Fruit fly (Drosophila melanogaster): ENCODE data around the gene Gfat1.
A peak's percentile ranks its signal among the peaks of the same experiment; 100 is the strongest.

Gfat1 gene

dm6 chr3R:4178750-4179485 is 52.7 kb downstream of the Gfat1 start (continued):
- TF ChIP-seq chinmo (GFP tag; IDR thresholded peaks at IDR 0.05; ENCODE audit: partially characterized antibody), result peak; percentile 67; the same call in 1 of the 4 replicates
- no peak for TF ChIP-seq pum (GFP tag; optimal IDR thresholded peaks at IDR 0.05)
- no peak for TF ChIP-seq Drgx (GFP tag; IDR thresholded peaks at IDR 0.05)
- TF ChIP-seq Sox100B (GFP tag; optimal IDR thresholded peaks at IDR 0.05), result peak; percentile 0
- peak; percentile 85 for TF ChIP-seq CG2199 (GFP tag; IDR thresholded peaks at IDR 0.05)

- no peak for TF ChIP-seq Lpt (GFP tag; optimal IDR thresholded peaks at IDR 0.05)
- TF ChIP-seq CG6813 (GFP tag; optimal IDR thresholded peaks at IDR 0.05), result no peak
- no peak for TF ChIP-seq CG3847 (GFP tag; IDR thresholded peaks at IDR 0.05)
- no peak for TF ChIP-seq sim (GFP tag; IDR thresholded peaks at IDR 0.05)
- TF ChIP-seq CG12769 (tag; optimal IDR thresholded peaks at IDR 0.05), result peak; percentile 80
- peak; percentile 50; the same call in 1 of the 3 replicates for TF ChIP-seq CG2199 (GFP tag; IDR thresholded peaks at IDR 0.05)
- TF ChIP-seq Med (GFP tag), result peak; percentile 50
- TF ChIP-seq CG14050 (GFP tag; IDR thresholded peaks at IDR 0.05), result no peak
- peak; percentile 42 for TF ChIP-seq kni (GFP tag; optimal IDR thresholded peaks at IDR 0.05)
- TF ChIP-seq mld (GFP tag; IDR thresholded peaks at IDR 0.05; ENCODE audit: partially characterized antibody), result 0 out of 3 replicates have a peak, but pooled peaks have one; percentile 47
- TF ChIP-seq sd (tag; optimal IDR thresholded peaks at IDR 0.05), result peak; percentile 54
- no peak for TF ChIP-seq CG10147 (GFP tag; optimal IDR thresholded peaks at IDR 0.05)
- peak in 1 of 2 experiments; percentile 56 for TF ChIP-seq Pdp1 (GFP tag; optimal IDR thresholded peaks at IDR 0.05)
- TF ChIP-seq HHEX (GFP tag; optimal IDR thresholded peaks at IDR 0.05), result no peak
These were observed 54.4 kb downstream of the Gfat1 start for dm6 chr3R:4180543-4181214.

- TF ChIP-seq CG18476 (GFP tag; optimal IDR thresholded peaks at IDR 0.05) (no peak), sim (GFP tag; IDR thresholded peaks at IDR 0.05) (no peak), Lhr (GFP tag; optimal IDR thresholded peaks at IDR 0.05) (peak; percentile 51), caup (GFP tag; optimal IDR thresholded peaks at IDR 0.05; ENCODE audit: severe bottlenecking) (no peak), CG1647 (GFP tag; optimal IDR thresholded peaks at IDR 0.05) (no peak), ci (GFP tag; IDR thresholded peaks at IDR 0.05) (no peak), gt (GFP tag; IDR thresholded peaks at IDR 0.05) (no peak), CG12769 (tag; optimal IDR thresholded peaks at IDR 0.05) (peak; percentile 62), CTCF (GFP tag; optimal IDR thresholded peaks at IDR 0.05) (peak; percentile 92), CG15011 (GFP tag; optimal IDR thresholded peaks at IDR 0.05) (no peak), nerfin-2 (GFP tag; IDR thresholded peaks at IDR 0.05; ENCODE audit: partially characterized antibody) (no peak), tin (GFP tag; optimal IDR thresholded peaks at IDR 0.05) (no peak), CG6654 (GFP tag; optimal IDR thresholded peaks at IDR 0.05) (no peak), CG12155 (GFP tag; optimal IDR thresholded peaks at IDR 0.05) (no peak), CG32767 (GFP tag; IDR thresholded peaks at IDR 0.05) (no peak), CG10321 (GFP tag; IDR thresholded peaks at IDR 0.05) (no peak), CG13123 (GFP tag; optimal IDR thresholded peaks at IDR 0.05) (no peak), btn (GFP tag; optimal IDR thresholded peaks at IDR 0.05) (no peak), CG10565 (GFP tag; optimal IDR thresholded peaks at IDR 0.05) (no peak), Bgb (GFP tag; IDR thresholded peaks at IDR 0.05; ENCODE audit: partially characterized antibody) (peak; percentile 49), H2.0 (GFP tag; IDR thresholded peaks at IDR 0.05) (no peak), esg (GFP tag; conservative IDR thresholded peaks at IDR 0.05) (no peak), crol (GFP tag; IDR thresholded peaks at IDR 0.05) (no peak), CG11695 (GFP tag; IDR thresholded peaks at IDR 0.05) (no peak), CG42726 (GFP tag; IDR thresholded peaks at IDR 0.05; ENCODE audit: partially characterized antibody) (no peak), insv (GFP tag; optimal IDR thresholded peaks at IDR 0.05) (no peak), CG6254 (GFP tag; optimal IDR thresholded peaks at IDR 0.05) (no peak), rib (GFP tag; IDR thresholded peaks at IDR 0.05) (peak; percentile 31; the same call in 1 of the 2 replicates)
These were observed 60.7 kb downstream of the Gfat1 start for dm6 chr3R:4186820-4187540.
